Fruit fly (Drosophila melanogaster) whole organism, embryonic: ENCODE measurements around the gene Tm1.

Source experiments
- CG10462 ChIP-seq: fragments of 200-800 bp; sonication (Bioruptor generic); optimal IDR thresholded peaks from 2 replicates; lab custom pipeline; 2016; ENCODE audit warnings: missing biosample characterization, missing genetic modification characterization
- CG12219 ChIP-seq: fragments of 200-800 bp; sonication (Bioruptor generic); optimal IDR thresholded peaks from 3 replicates; lab custom pipeline; 2018; ENCODE audit warnings: missing biosample characterization, mild to moderate bottlenecking, missing genetic modification characterization
- CG15479 ChIP-seq: fragments of 200-800 bp; sonication (Bioruptor generic); optimal IDR thresholded peaks from 3 replicates; lab custom pipeline; 2019; ENCODE audit warnings: missing biosample characterization, mild to moderate bottlenecking, missing genetic modification characterization, moderate library complexity
- CG17186 ChIP-seq: fragments of 200-800 bp; sonication (Bioruptor generic); optimal IDR thresholded peaks from 3 replicates; lab custom pipeline; 2017; ENCODE audit warnings: missing biosample characterization, missing genetic modification reagents, missing genetic modification characterization
- CG17361 ChIP-seq: fragments of 200-800 bp; sonication (Bioruptor generic); IDR thresholded peaks from 3 replicates; pipeline ENCODE4 v1.3.6; 2022; ENCODE audit warnings: missing biosample characterization, missing genetic modification characterization
- CG18011 ChIP-seq: fragments of 200-800 bp; sonication (Bioruptor generic); optimal IDR thresholded peaks from 2 replicates; lab custom pipeline; 2017; ENCODE audit warnings: missing biosample characterization, missing genetic modification characterization, mild to moderate bottlenecking, moderate library complexity, missing genotype
- CG18619 ChIP-seq: fragments of 200-800 bp; sonication (Bioruptor generic); optimal IDR thresholded peaks from 3 replicates; lab custom pipeline; 2017; ENCODE audit warnings: missing biosample characterization, mild to moderate bottlenecking, missing genetic modification characterization
- CG2116 ChIP-seq: fragments of 200-800 bp; sonication (Bioruptor generic); optimal IDR thresholded peaks from 3 replicates; lab custom pipeline; 2018; ENCODE audit warnings: missing biosample characterization, mild to moderate bottlenecking, missing genetic modification characterization
- CG2120 ChIP-seq: fragments of 200-800 bp; sonication (Bioruptor generic); optimal IDR thresholded peaks from 3 replicates; lab custom pipeline; 2016; ENCODE audit warnings: missing biosample characterization, missing genetic modification characterization
- CG3065 ChIP-seq: fragments of 200-800 bp; sonication (Bioruptor generic); optimal IDR thresholded peaks from 2 replicates; lab custom pipeline; 2016; ENCODE audit warnings: missing biosample characterization, missing genetic modification characterization
- CG3163 ChIP-seq: fragments of 200-800 bp; sonication (Bioruptor generic); optimal IDR thresholded peaks from 3 replicates; lab custom pipeline; 2016; ENCODE audit warnings: missing biosample characterization, missing genetic modification characterization
- CG4404 ChIP-seq: fragments of 200-800 bp; sonication (Bioruptor generic); IDR thresholded peaks from 2 replicates; pipeline ENCODE4 v1.3.6; 2022; ENCODE audit warnings: missing biosample characterization, missing genetic modification characterization
- CG5245 ChIP-seq: fragments of 200-800 bp; sonication (Bioruptor generic); optimal IDR thresholded peaks from 3 replicates; lab custom pipeline; 2016; ENCODE audit warnings: missing biosample characterization, missing genetic modification characterization
- CG6272 ChIP-seq: fragments of 200-800 bp; sonication (Bioruptor generic); IDR thresholded peaks from 2 replicates; pipeline ENCODE4 v1.3.6; 2022; ENCODE audit warnings: missing biosample characterization, missing genetic modification characterization
- CG7745 ChIP-seq: fragments of 200-800 bp; sonication (Bioruptor generic); optimal IDR thresholded peaks from 2 replicates; lab custom pipeline; 2018; ENCODE audit warnings: missing biosample characterization, mild to moderate bottlenecking, missing genetic modification characterization, moderate library complexity
- CG8281 ChIP-seq: fragments of 200-800 bp; sonication (Bioruptor generic); optimal IDR thresholded peaks from 2 replicates; lab custom pipeline; 2018; ENCODE audit warnings: missing biosample characterization, mild to moderate bottlenecking, missing genetic modification characterization, moderate library complexity
- CG8290 ChIP-seq, 3 experiments: fragments of 200-800 bp; sonication (Bioruptor generic); optimal IDR thresholded peaks; 2 replicates each; lab custom pipeline; 2016 to 2019; ENCODE audit warnings: missing biosample characterization in 3 of 3, missing genetic modification characterization in 3 of 3, mild to moderate bottlenecking in 2 of 3, moderate library complexity in 1 of 3
- CG8388 ChIP-seq: fragments of 200-800 bp; sonication (Bioruptor generic); optimal IDR thresholded peaks from 2 replicates; lab custom pipeline; 2019; ENCODE audit warnings: missing biosample characterization, mild to moderate bottlenecking, missing genetic modification characterization, moderate library complexity
- CG8478 ChIP-seq: fragments of >200 bp; optimal IDR thresholded peaks from 2 replicates; lab custom pipeline; 2018
- CG9215 ChIP-seq: fragments of 200-800 bp; sonication (Bioruptor generic); IDR thresholded peaks from 2 replicates; pipeline ENCODE4 v1.3.6; 2022; ENCODE audit warnings: missing biosample characterization, missing genetic modification characterization
- CG9609 ChIP-seq: fragments of 200-800 bp; sonication (Bioruptor generic); optimal IDR thresholded peaks from 3 replicates; lab custom pipeline; 2016; ENCODE audit warnings: missing biosample characterization, missing genetic modification characterization
- Dfd ChIP-seq, 2 experiments: fragments of >200 bp; optimal IDR thresholded peaks; 2 replicates each; lab custom pipeline; 2017; ENCODE audit warnings: missing biosample characterization in 2 of 2, missing genetic modification characterization in 2 of 2
- Kr ChIP-seq: fragments of 200-800 bp; sonication (Bioruptor generic); optimal IDR thresholded peaks from 2 replicates; lab custom pipeline; 2017; ENCODE audit warnings: missing biosample characterization, mild to moderate bottlenecking, missing genetic modification characterization
- Pdp1 ChIP-seq, 2 experiments: fragments of 200-800 bp; sonication (Bioruptor generic); optimal IDR thresholded peaks; 3 replicates each; lab custom pipeline; 2016; ENCODE audit warnings: missing biosample characterization in 2 of 2, missing genetic modification characterization in 2 of 2, mild to moderate bottlenecking in 1 of 2, moderate library complexity in 1 of 2
- Rfx ChIP-seq: fragments of 200-800 bp; sonication (Bioruptor generic); IDR thresholded peaks from 2 replicates; pipeline ENCODE4 v1.3.6; 2022; ENCODE audit warnings: missing biosample characterization, missing genetic modification characterization
- Scr ChIP-seq: fragments of 200-800 bp; sonication (Bioruptor generic); IDR thresholded peaks from 2 replicates; pipeline ENCODE4 v1.3.6; 2022; ENCODE audit warnings: missing biosample characterization, missing genetic modification characterization; ENCODE audit not compliant: partially characterized antibody
- Spps ChIP-seq: fragments of 200-800 bp; sonication (Bioruptor generic); optimal IDR thresholded peaks from 2 replicates; lab custom pipeline; 2018; ENCODE audit warnings: missing biosample characterization, mild to moderate bottlenecking, missing genetic modification characterization
- YL-1 ChIP-seq: fragments of 200-800 bp; sonication (Bioruptor generic); optimal IDR thresholded peaks from 3 replicates; lab custom pipeline; 2017; ENCODE audit warnings: missing biosample characterization, mild to moderate bottlenecking, missing genetic modification characterization
- bbx ChIP-seq: fragments of 200-800 bp; sonication (Bioruptor generic); IDR thresholded peaks from 2 replicates; pipeline ENCODE4 v1.3.6; 2022; ENCODE audit warnings: missing biosample characterization, missing genetic modification characterization; ENCODE audit not compliant: partially characterized antibody
- bigmax ChIP-seq: fragments of 200-800 bp; sonication (Bioruptor generic); optimal IDR thresholded peaks from 2 replicates; lab custom pipeline; 2018; ENCODE audit warnings: missing biosample characterization, mild to moderate bottlenecking, missing genetic modification characterization
- bsh ChIP-seq, 2 experiments: fragments of 200-800 bp; sonication (Bioruptor generic); optimal IDR thresholded peaks; 2 replicates each; lab custom pipeline; 2017 to 2018; ENCODE audit warnings: mild to moderate bottlenecking in 2 of 2, missing biosample characterization in 2 of 2, missing genetic modification characterization in 2 of 2, moderate library complexity in 1 of 2
- cg ChIP-seq: fragments of 200-800 bp; sonication (Bioruptor generic); optimal IDR thresholded peaks from 3 replicates; lab custom pipeline; 2019; ENCODE audit warnings: missing biosample characterization, mild to moderate bottlenecking, missing genetic modification characterization, moderate library complexity
- crc ChIP-seq: fragments of 200-800 bp; sonication (Bioruptor generic); optimal IDR thresholded peaks from 2 replicates; lab custom pipeline; 2016; ENCODE audit warnings: missing biosample characterization, missing genetic modification characterization
- cwo ChIP-seq: fragments of 200-800 bp; sonication (Bioruptor generic); optimal IDR thresholded peaks from 3 replicates; lab custom pipeline; 2017; ENCODE audit warnings: missing biosample characterization, missing genetic modification characterization, mild to moderate bottlenecking, moderate library complexity, missing genetic modification reagents
- gro ChIP-seq: fragments of 200-800 bp; sonication (Bioruptor generic); optimal IDR thresholded peaks from 2 replicates; lab custom pipeline; 2016; ENCODE audit warnings: missing biosample characterization, missing genetic modification characterization
- hbn ChIP-seq: fragments of 200-800 bp; sonication (Bioruptor generic); IDR thresholded peaks from 2 replicates; pipeline ENCODE4 v1.3.6; 2022; ENCODE audit warnings: missing biosample characterization, missing genetic modification characterization; ENCODE audit not compliant: partially characterized antibody
- kni ChIP-seq: fragments of 200-800 bp; sonication (Bioruptor generic); optimal IDR thresholded peaks from 3 replicates; lab custom pipeline; 2017; ENCODE audit warnings: mild to moderate bottlenecking, missing biosample characterization, missing genetic modification reagents, missing genetic modification characterization
- lola ChIP-seq, 3 experiments: fragments of >200 bp in 2 of 3; fragments of 200-800 bp in 1 of 3; sonication (Bioruptor generic) in 1 of 3; optimal IDR thresholded peaks; 2 replicates each; lab custom pipeline; 2017 to 2019; ENCODE audit warnings: missing biosample characterization in 3 of 3, missing genetic modification characterization in 3 of 3, mild to moderate bottlenecking in 1 of 3, moderate library complexity in 1 of 3
- mirr ChIP-seq: fragments of 200-800 bp; sonication (Bioruptor generic); optimal IDR thresholded peaks from 3 replicates; lab custom pipeline; 2018; ENCODE audit warnings: missing biosample characterization, mild to moderate bottlenecking, missing genetic modification characterization
- nerfin-2 ChIP-seq: fragments of 200-800 bp; sonication (Bioruptor generic); IDR thresholded peaks from 2 replicates; pipeline ENCODE4 v1.3.6; 2022; ENCODE audit warnings: missing biosample characterization, missing genetic modification characterization; ENCODE audit not compliant: partially characterized antibody
- pnt ChIP-seq: fragments of 200-800 bp; sonication (Bioruptor generic); optimal IDR thresholded peaks from 3 replicates; lab custom pipeline; 2016; ENCODE audit warnings: missing biosample characterization, missing genetic modification characterization
- pros ChIP-seq: fragments of 200-800 bp; sonication (Bioruptor generic); optimal IDR thresholded peaks from 3 replicates; lab custom pipeline; 2019; ENCODE audit warnings: missing biosample characterization, mild to moderate bottlenecking, missing genetic modification characterization, moderate library complexity
- sens-2 ChIP-seq: fragments of 200-800 bp; sonication (Bioruptor generic); IDR thresholded peaks from 2 replicates; pipeline ENCODE4 v1.3.6; 2022; ENCODE audit warnings: missing biosample characterization, missing genetic modification characterization
- shn ChIP-seq: fragments of 200-800 bp; sonication (Bioruptor generic); optimal IDR thresholded peaks from 3 replicates; lab custom pipeline; 2016; ENCODE audit warnings: missing biosample characterization, missing genetic modification characterization
- slou ChIP-seq: fragments of 200-800 bp; sonication (Bioruptor generic); optimal IDR thresholded peaks from 3 replicates; lab custom pipeline; 2016; ENCODE audit warnings: missing biosample characterization, missing genetic modification characterization
- tin ChIP-seq: fragments of 200-800 bp; sonication (Bioruptor generic); optimal IDR thresholded peaks from 3 replicates; lab custom pipeline; 2016; ENCODE audit warnings: missing biosample characterization, missing genetic modification characterization
- tx ChIP-seq: fragments of 200-800 bp; sonication (Bioruptor generic); optimal IDR thresholded peaks from 2 replicates; lab custom pipeline; 2016; ENCODE audit warnings: missing biosample characterization, missing genetic modification characterization
- wek ChIP-seq: fragments of 200-800 bp; sonication (Bioruptor generic); optimal IDR thresholded peaks from 3 replicates; lab custom pipeline; 2018; ENCODE audit warnings: missing biosample characterization, mild to moderate bottlenecking, missing genetic modification characterization, moderate library complexity

Tm1 gene

DNA sequence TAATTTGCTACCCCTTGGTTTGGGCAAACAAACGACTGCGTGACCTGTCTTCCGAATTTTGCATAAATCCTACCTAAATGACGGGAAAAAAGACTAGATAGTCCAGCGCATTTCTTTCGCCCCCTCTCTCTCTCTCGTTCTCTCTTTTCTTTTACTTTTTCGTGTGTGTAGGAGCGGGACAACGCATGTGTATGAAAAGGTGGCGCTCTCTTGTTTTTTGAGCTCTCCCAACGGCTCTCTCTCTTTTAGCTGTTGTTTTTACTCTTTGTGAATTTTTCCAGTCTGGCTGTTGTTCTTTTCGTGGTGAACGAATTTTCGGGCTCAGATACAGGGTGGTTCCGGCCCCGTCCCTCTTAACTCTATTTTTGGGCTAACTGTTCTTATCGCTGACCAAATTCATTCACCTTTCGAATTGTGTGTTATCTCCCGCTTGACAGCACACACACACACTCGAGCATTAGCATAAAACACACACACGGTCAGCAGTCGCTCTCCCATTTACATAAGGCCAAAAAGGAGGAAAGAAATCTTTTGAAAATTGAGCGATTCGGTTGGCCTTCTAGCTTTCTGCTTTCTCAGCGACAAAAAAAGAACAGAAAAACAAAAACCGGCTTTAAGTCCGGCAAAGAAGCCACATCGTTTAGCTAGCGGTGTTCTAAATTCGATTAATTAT lies 13.7 kb downstream of the Tm1 start (continued):
- peak in 1 of 2 experiments; percentile 31 for TF ChIP-seq bsh (GFP tag; optimal IDR thresholded peaks at IDR 0.05; lab: Kevin White, UChicago)
- TF ChIP-seq cg (GFP tag; lab: Kevin White, UChicago), result peak; percentile 61
- no peak for TF ChIP-seq hbn (GFP tag; lab: Robert Waterston, UW)
- TF ChIP-seq CG9609 (GFP tag; lab: Kevin White, UChicago), result no peak
- TF ChIP-seq CG12219 (GFP tag; lab: Kevin White, UChicago), result no peak
- no peak for TF ChIP-seq CG8290 (GFP tag; optimal IDR thresholded peaks at IDR 0.05; lab: Kevin White, UChicago)
- no peak for TF ChIP-seq CG8290 (tag; optimal IDR thresholded peaks at IDR 0.05; lab: Kevin White, UChicago)
- peak; percentile 91 for TF ChIP-seq pros (GFP tag; lab: Kevin White, UChicago)
- TF ChIP-seq CG3163, result peak; percentile 93
- TF ChIP-seq Kr (GFP tag; lab: Kevin White, UChicago), result peak; percentile 20
- no peak for TF ChIP-seq YL-1
- TF ChIP-seq CG8478 (lab: Kevin White, UChicago), result peak; percentile 7
- no peak for TF ChIP-seq slou (GFP tag; lab: Kevin White, UChicago)
- no peak for TF ChIP-seq CG2116 (GFP tag; lab: Kevin White, UChicago)
- TF ChIP-seq lola (GFP tag; optimal IDR thresholded peaks at IDR 0.05; lab: Kevin White, UChicago), result no peak
- peak; percentile 16 for TF ChIP-seq mirr
- TF ChIP-seq CG18011 (GFP tag; lab: Kevin White, UChicago), result no peak
- no peak for TF ChIP-seq Spps (tag; lab: Kevin White, UChicago)
- TF ChIP-seq CG3065 (GFP tag; lab: Kevin White, UChicago), result no peak
- no peak for TF ChIP-seq CG17361
- no peak for TF ChIP-seq CG17186 (GFP tag; lab: Kevin White, UChicago)
- TF ChIP-seq bbx, result no peak
- TF ChIP-seq CG5245 (GFP tag; lab: Kevin White, UChicago), result no peak
- no peak for TF ChIP-seq CG4404 (GFP tag; lab: Robert Waterston, UW)
- no peak for TF ChIP-seq tx (GFP tag; lab: Kevin White, UChicago)
- TF ChIP-seq Pdp1 (GFP tag; optimal IDR thresholded peaks at IDR 0.05; lab: Kevin White, UChicago), result peak in 1 of 2 experiments; percentile 54
- TF ChIP-seq nerfin-2 (GFP tag; lab: Robert Waterston, UW), result no peak
- no peak for TF ChIP-seq CG7745 (tag; lab: Kevin White, UChicago)
- TF ChIP-seq CG8388 (GFP tag; lab: Kevin White, UChicago), result no peak
- TF ChIP-seq CG15479 (GFP tag; lab: Kevin White, UChicago), result peak; percentile 49
- TF ChIP-seq cwo (GFP tag; lab: Kevin White, UChicago), result no peak
- peak; percentile 47 for TF ChIP-seq kni (GFP tag; lab: Kevin White, UChicago)
- TF ChIP-seq wek (GFP tag; lab: Kevin White, UChicago), result no peak

DNA sequence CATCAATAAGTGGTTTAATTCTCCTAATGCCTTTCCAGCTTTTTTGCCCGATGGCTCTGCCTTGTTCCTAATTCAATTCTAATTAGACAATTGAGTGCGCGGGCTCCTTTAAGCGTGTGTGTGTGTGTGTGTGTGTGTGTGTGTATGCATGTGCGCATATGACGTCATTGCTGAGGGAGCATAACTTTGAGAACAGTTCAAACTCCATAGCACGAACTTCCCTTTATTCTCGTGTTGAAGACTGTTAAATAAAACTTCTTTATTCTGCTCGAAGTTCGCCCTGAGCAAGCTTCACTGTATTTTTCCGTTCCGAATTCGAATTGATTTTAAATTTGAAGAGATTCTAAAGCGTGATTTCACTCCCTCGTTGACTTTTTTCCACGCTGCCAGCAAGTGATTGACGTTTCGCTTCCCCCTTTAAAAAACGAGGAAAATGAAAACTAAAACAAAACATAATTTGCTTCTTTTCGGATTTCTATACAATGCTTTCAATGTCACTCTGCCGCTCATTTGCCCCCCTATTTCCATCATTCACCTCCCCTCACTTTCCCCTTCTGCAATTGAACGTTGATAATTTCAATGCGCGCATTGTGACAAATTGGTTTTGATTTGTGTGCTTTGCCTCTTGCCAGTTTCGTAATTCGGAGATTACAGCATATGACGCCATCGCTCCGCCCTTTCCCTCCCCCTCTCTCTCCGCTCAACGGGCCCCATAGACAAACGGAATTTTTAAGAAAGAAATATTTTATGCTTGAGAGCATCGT lies 14.4 kb downstream of the Tm1 start:
- no peak for TF ChIP-seq CG15479 (GFP tag; lab: Kevin White, UChicago)
- TF ChIP-seq Dfd (GFP tag; optimal IDR thresholded peaks at IDR 0.05; lab: Kevin White, UChicago), result peak in 1 of 2 experiments; percentile 82
- TF ChIP-seq pnt, result peak; percentile 20
- TF ChIP-seq CG8281 (tag; lab: Kevin White, UChicago), result peak; percentile 41
- no peak for TF ChIP-seq bigmax
- no peak for TF ChIP-seq Scr (GFP tag; lab: Robert Waterston, UW)
- TF ChIP-seq CG10462 (GFP tag; lab: Kevin White, UChicago), result no peak
- TF ChIP-seq shn (GFP tag; lab: Kevin White, UChicago), result no peak
- TF ChIP-seq CG6272 (GFP tag; lab: Robert Waterston, UW), result no peak
- TF ChIP-seq Rfx (GFP tag; lab: Robert Waterston, UW), result no peak
- TF ChIP-seq tin (GFP tag; lab: Kevin White, UChicago), result peak; percentile 16
- peak; percentile 20 for TF ChIP-seq crc (GFP tag; lab: Kevin White, UChicago)
- peak; percentile 61 for TF ChIP-seq CG2120 (GFP tag; lab: Kevin White, UChicago)
- TF ChIP-seq CG18619, result no peak
- no peak for TF ChIP-seq gro
- no peak for TF ChIP-seq sens-2 (GFP tag; lab: Robert Waterston, UW)
- no peak for TF ChIP-seq CG9215 (GFP tag; lab: Robert Waterston, UW)
